Fruit fly (Drosophila melanogaster) whole organism, pupa: ENCODE data around the gene Tmem43.

Source experiments
- CG10348 ChIP-seq: fragments of 200-800 bp; sonication (Bioruptor generic); IDR thresholded peaks from 2 replicates; pipeline ENCODE4 v1.3.6; 2022; ENCODE audit warnings: missing biosample characterization, missing genetic modification characterization
- CG34367 ChIP-seq: fragments of 200-800 bp; sonication (Bioruptor generic); optimal IDR thresholded peaks from 2 replicates; lab custom pipeline; 2018; ENCODE audit warnings: missing biosample characterization, mild to moderate bottlenecking, missing genetic modification characterization
- CG9948 ChIP-seq: fragments of 200-800 bp; sonication (Bioruptor generic); optimal IDR thresholded peaks from 2 replicates; lab custom pipeline; 2018; ENCODE audit warnings: missing biosample characterization, mild to moderate bottlenecking, missing genetic modification characterization, moderate library complexity
- D1 ChIP-seq: fragments of 200-800 bp; sonication (Bioruptor generic); optimal IDR thresholded peaks from 2 replicates; lab custom pipeline; 2018; ENCODE audit warnings: missing biosample characterization, mild to moderate bottlenecking, missing genetic modification characterization, moderate library complexity
- gl ChIP-seq: fragments of 200-800 bp; sonication (Bioruptor generic); optimal IDR thresholded peaks from 2 replicates; lab custom pipeline; 2018; ENCODE audit warnings: missing biosample characterization, mild to moderate bottlenecking, missing genetic modification characterization

- no peak for TF ChIP-seq CG34367
- no peak for TF ChIP-seq CG9948
- TF ChIP-seq gl: no peak
- 0 out of 2 replicates have a peak, but pooled peaks have one; percentile 11 for TF ChIP-seq CG10348 (GFP tag; lab: Robert Waterston, UW)
- no peak for TF ChIP-seq D1 (tag; lab: Kevin White, UChicago)
Observed at dm6 chr3L:7954967-7955366, 40.0 kb upstream of the Tmem43 start.
